Fruit fly (Drosophila melanogaster) whole organism, embryonic: ENCODE results near the gene CG6800.

Source experiments
- CG10321 ChIP-seq: fragments of 200-800 bp; sonication (Bioruptor generic); IDR thresholded peaks from 2 replicates; pipeline ENCODE4 v1.3.6; 2022; ENCODE audit warnings: missing biosample characterization, missing genetic modification characterization
- CG2875 ChIP-seq: fragments of 200-800 bp; sonication (Bioruptor generic); optimal IDR thresholded peaks from 2 replicates; lab custom pipeline; 2017; ENCODE audit warnings: missing biosample characterization, mild to moderate bottlenecking, missing genetic modification characterization, missing genetic modification reagents
- CG34422 ChIP-seq: fragments of 200-800 bp; sonication (Bioruptor generic); IDR thresholded peaks from 3 replicates; pipeline ENCODE4 v1.3.6; 2022; ENCODE audit warnings: missing biosample characterization, missing genetic modification characterization
- CG7556 ChIP-seq: fragments of 200-800 bp; sonication (Bioruptor generic); optimal IDR thresholded peaks from 2 replicates; lab custom pipeline; 2017; ENCODE audit warnings: missing biosample characterization, mild to moderate bottlenecking, missing genetic modification characterization
- Dip3 ChIP-seq: fragments of 200-800 bp; sonication (Bioruptor generic); optimal IDR thresholded peaks from 3 replicates; lab custom pipeline; 2016; ENCODE audit warnings: missing biosample characterization, missing genetic modification characterization
- Eip74EF ChIP-seq, 2 experiments: fragments of 200-800 bp in 1 of 2; fragments of >200 bp in 1 of 2; sonication (Bioruptor generic) in 1 of 2; optimal IDR thresholded peaks; 2 replicates each; lab custom pipeline; 2017 to 2019; ENCODE audit warnings: missing biosample characterization in 2 of 2, missing genetic modification characterization in 2 of 2, mild to moderate bottlenecking in 1 of 2, moderate library complexity in 1 of 2
- Ravus ChIP-seq: fragments of 200-800 bp; sonication (Bioruptor generic); IDR thresholded peaks from 2 replicates; pipeline ENCODE4 v1.3.6; 2022; ENCODE audit warnings: missing biosample characterization, missing genetic modification characterization
- Sox102F ChIP-seq: fragments of 200-800 bp; sonication (Bioruptor generic); optimal IDR thresholded peaks from 2 replicates; lab custom pipeline; 2018; ENCODE audit warnings: missing biosample characterization, mild to moderate bottlenecking, missing genetic modification characterization, moderate library complexity
- lola ChIP-seq, 3 experiments: fragments of >200 bp in 2 of 3; fragments of 200-800 bp in 1 of 3; sonication (Bioruptor generic) in 1 of 3; optimal IDR thresholded peaks; 2 replicates each; lab custom pipeline; 2017 to 2019; ENCODE audit warnings: missing biosample characterization in 3 of 3, missing genetic modification characterization in 3 of 3, mild to moderate bottlenecking in 1 of 3, moderate library complexity in 1 of 3
- luna ChIP-seq: fragments of 200-800 bp; sonication (Bioruptor generic); optimal IDR thresholded peaks from 2 replicates; lab custom pipeline; 2016; ENCODE audit warnings: missing biosample characterization, missing genetic modification characterization
- nom ChIP-seq: fragments of 200-800 bp; sonication (Bioruptor generic); optimal IDR thresholded peaks from 2 replicates; lab custom pipeline; 2017; ENCODE audit warnings: missing biosample characterization, missing genetic modification characterization, mild to moderate bottlenecking, moderate library complexity, missing genetic modification reagents
- tna ChIP-seq: fragments of 200-800 bp; sonication (Bioruptor generic); IDR thresholded peaks from 2 replicates; pipeline ENCODE4 v1.3.6; 2022; ENCODE audit warnings: missing biosample characterization, missing genetic modification characterization; ENCODE audit not compliant: partially characterized antibody

dm6 chr3R:21731682-21732081 lies 44.3 kb upstream of the CG6800 start:
- TF ChIP-seq nom (GFP tag; lab: Kevin White, UChicago): no peak
- TF ChIP-seq Eip74EF (GFP tag; optimal IDR thresholded peaks at IDR 0.05; lab: Kevin White, UChicago): no peak
- TF ChIP-seq CG10321 (GFP tag; lab: Robert Waterston, UW): no peak
- TF ChIP-seq Sox102F (GFP tag; lab: Kevin White, UChicago): peak; percentile 27
- TF ChIP-seq CG34422 (GFP tag; lab: Robert Waterston, UW): no peak
- no peak for TF ChIP-seq CG2875
- TF ChIP-seq Ravus (GFP tag; lab: Robert Waterston, UW): no peak
- no peak for TF ChIP-seq tna (GFP tag; lab: Robert Waterston, UW)
- TF ChIP-seq lola (GFP tag; optimal IDR thresholded peaks at IDR 0.05; lab: Kevin White, UChicago): no peak
- no peak for TF ChIP-seq CG7556 (GFP tag; lab: Kevin White, UChicago)
- no peak for TF ChIP-seq luna (GFP tag; lab: Kevin White, UChicago)
- no peak for TF ChIP-seq Dip3 (GFP tag; lab: Kevin White, UChicago)
